Worm (Caenorhabditis elegans): Measurements from ENCODE around the gene skr-15.

DNA sequence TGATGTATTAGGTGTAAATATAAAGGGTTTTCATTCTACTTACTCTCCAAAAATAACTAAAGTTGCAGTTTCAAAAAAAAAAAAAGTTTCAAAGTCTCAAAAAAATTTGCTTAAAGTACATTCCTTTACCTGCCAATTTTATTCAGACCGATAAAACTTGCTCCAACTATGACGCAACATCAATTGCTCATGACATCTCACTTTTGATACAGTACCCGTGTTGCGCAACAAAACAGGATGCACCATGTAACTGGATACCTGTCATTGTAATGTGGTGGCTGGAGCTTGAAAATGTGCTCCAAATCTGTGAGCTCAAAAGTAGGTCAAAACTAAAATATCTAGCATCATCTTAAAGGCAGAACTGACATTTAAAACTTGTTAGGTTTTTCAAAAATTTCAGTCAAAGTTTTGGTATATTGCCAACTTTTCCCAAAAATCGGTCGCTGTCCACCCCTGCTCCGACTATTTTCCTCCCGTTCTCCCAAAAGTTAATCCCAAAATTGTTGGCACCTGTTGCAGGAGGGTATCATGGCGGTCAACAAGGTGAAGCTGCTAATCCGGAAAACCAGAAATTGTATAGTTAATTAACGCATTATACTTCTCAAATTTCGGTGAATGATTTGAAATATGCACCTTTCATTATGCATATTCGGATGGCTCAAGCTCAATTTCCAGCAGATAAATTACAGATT lies 41.5 kb upstream of the skr-15 start, which contains the start of gene T24E12.2:
- TF ChIP-seq ceh-36 (tag; optimal IDR thresholded peaks at IDR 0.05) (no peak), hmg-4 (GFP tag; optimal IDR thresholded peaks at IDR 0.05) (no peak), ama-1 (optimal IDR thresholded peaks at IDR 0.05) (no peak), pes-1 (GFP tag; IDR thresholded peaks at IDR 0.05) (no peak), tra-4 (tag; optimal IDR thresholded peaks at IDR 0.05) (no peak), scrt-1 (GFP tag; IDR thresholded peaks at IDR 0.05) (no peak), tbx-11 (GFP tag; IDR thresholded peaks at IDR 0.05) (no peak), flt-1 (GFP tag; IDR thresholded peaks at IDR 0.05) (no peak), hmbx-1 (tag; optimal IDR thresholded peaks at IDR 0.05) (no peak), sea-1 (GFP tag; conservative IDR thresholded peaks at IDR 0.05) (no peak), hnd-1 (tag; optimal IDR thresholded peaks at IDR 0.05) (no peak)

Measured in whole organism, early embryonic.